Worm (Caenorhabditis elegans): ENCODE data around the gene dhs-15.

The dhs-15 gene

ce11 chrV:2730784-2731480, 38.7 kb downstream of the dhs-15 start, which contains the start of gene dod-3:
TSS of gene dod-3 (minus strand) at chrV:2731098.
- no peak for TF ChIP-seq aly-1 (tag; optimal IDR thresholded peaks at IDR 0.05)
- TF ChIP-seq sea-1 (GFP tag; conservative IDR thresholded peaks at IDR 0.05), result no peak
- TF ChIP-seq F13C5.2 (tag; optimal IDR thresholded peaks at IDR 0.05), result no peak
- TF ChIP-seq hnd-1 (tag; optimal IDR thresholded peaks at IDR 0.05), result no peak
- no peak for TF ChIP-seq tbx-37 (GFP tag; conservative IDR thresholded peaks at IDR 0.05)
- TF ChIP-seq tra-4 (tag; optimal IDR thresholded peaks at IDR 0.05), result no peak
- no peak for TF ChIP-seq ceh-13 (GFP tag; optimal IDR thresholded peaks at IDR 0.05)
- no peak for TF ChIP-seq B0310.2 (tag; optimal IDR thresholded peaks at IDR 0.05)
- TF ChIP-seq hmg-4 (GFP tag; optimal IDR thresholded peaks at IDR 0.05), result no peak
- TF ChIP-seq ets-7 (tag; optimal IDR thresholded peaks at IDR 0.05), result no peak
- no peak for TF ChIP-seq ceh-36 (tag; optimal IDR thresholded peaks at IDR 0.05)
- no peak for TF ChIP-seq hmbx-1 (tag; optimal IDR thresholded peaks at IDR 0.05)
- no peak for TF ChIP-seq pes-1 (GFP tag; IDR thresholded peaks at IDR 0.05)
- no peak for TF ChIP-seq scrt-1 (GFP tag; IDR thresholded peaks at IDR 0.05)
- TF ChIP-seq flt-1 (GFP tag; IDR thresholded peaks at IDR 0.05), result no peak
- TF ChIP-seq tbx-11 (GFP tag; IDR thresholded peaks at IDR 0.05), result no peak
- no peak for TF ChIP-seq ama-1 (optimal IDR thresholded peaks at IDR 0.05)

ce11 chrV:2728236-2728635, 41.4 kb downstream of the dhs-15 start, which contains the start of gene str-33:
TSS of gene str-33 (plus strand) at chrV:2728536.
- no peak for TF ChIP-seq hnd-1 (tag; optimal IDR thresholded peaks at IDR 0.05)
- TF ChIP-seq hmbx-1 (tag; optimal IDR thresholded peaks at IDR 0.05), result no peak
- TF ChIP-seq sea-1 (GFP tag; conservative IDR thresholded peaks at IDR 0.05), result no peak
- TF ChIP-seq flt-1 (GFP tag; IDR thresholded peaks at IDR 0.05), result no peak
- TF ChIP-seq pes-1 (GFP tag; IDR thresholded peaks at IDR 0.05), result no peak
- no peak for TF ChIP-seq tbx-37 (GFP tag; conservative IDR thresholded peaks at IDR 0.05)
- no peak for TF ChIP-seq ceh-36 (tag; optimal IDR thresholded peaks at IDR 0.05)
- TF ChIP-seq ets-7 (tag; optimal IDR thresholded peaks at IDR 0.05), result no peak
- TF ChIP-seq scrt-1 (GFP tag; IDR thresholded peaks at IDR 0.05), result no peak
- TF ChIP-seq B0310.2 (tag; optimal IDR thresholded peaks at IDR 0.05), result no peak

ce11 chrV:2727101-2727500, 42.6 kb downstream of the dhs-15 start, which contains the start of gene str-13:
TSS of gene str-13 (minus strand) at chrV:2727201.
- TF ChIP-seq F13C5.2 (tag; optimal IDR thresholded peaks at IDR 0.05) (no peak), tbx-37 (GFP tag; conservative IDR thresholded peaks at IDR 0.05) (no peak), ceh-13 (GFP tag; optimal IDR thresholded peaks at IDR 0.05) (no peak), flt-1 (GFP tag; IDR thresholded peaks at IDR 0.05) (no peak), ama-1 (optimal IDR thresholded peaks at IDR 0.05) (no peak), sea-1 (GFP tag; conservative IDR thresholded peaks at IDR 0.05) (no peak), hmbx-1 (tag; optimal IDR thresholded peaks at IDR 0.05) (no peak), pes-1 (GFP tag; IDR thresholded peaks at IDR 0.05) (no peak), tra-4 (tag; optimal IDR thresholded peaks at IDR 0.05) (no peak), ceh-36 (tag; optimal IDR thresholded peaks at IDR 0.05) (no peak), hmg-4 (GFP tag; optimal IDR thresholded peaks at IDR 0.05) (no peak), B0310.2 (tag; optimal IDR thresholded peaks at IDR 0.05) (no peak), scrt-1 (GFP tag; IDR thresholded peaks at IDR 0.05) (no peak), tbx-11 (GFP tag; IDR thresholded peaks at IDR 0.05) (no peak)

ce11 chrV:2725225-2725624, 44.4 kb downstream of the dhs-15 start, which contains the start of gene srg-59:
TSS of gene srg-59 (minus strand) at chrV:2725325.
- TF ChIP-seq flt-1 (GFP tag; IDR thresholded peaks at IDR 0.05) (no peak), hmbx-1 (tag; optimal IDR thresholded peaks at IDR 0.05) (no peak), tbx-11 (GFP tag; IDR thresholded peaks at IDR 0.05) (no peak), sea-1 (GFP tag; conservative IDR thresholded peaks at IDR 0.05) (no peak), tra-4 (tag; optimal IDR thresholded peaks at IDR 0.05) (no peak), tbx-37 (GFP tag; conservative IDR thresholded peaks at IDR 0.05) (no peak), hmg-4 (GFP tag; optimal IDR thresholded peaks at IDR 0.05) (no peak), ceh-13 (GFP tag; optimal IDR thresholded peaks at IDR 0.05) (no peak), aly-1 (tag; optimal IDR thresholded peaks at IDR 0.05) (no peak), ceh-36 (tag; optimal IDR thresholded peaks at IDR 0.05) (no peak), F13C5.2 (tag; optimal IDR thresholded peaks at IDR 0.05) (no peak), ama-1 (optimal IDR thresholded peaks at IDR 0.05) (no peak), pes-1 (GFP tag; IDR thresholded peaks at IDR 0.05) (no peak), B0310.2 (tag; optimal IDR thresholded peaks at IDR 0.05) (no peak), hnd-1 (tag; optimal IDR thresholded peaks at IDR 0.05) (no peak), ets-7 (tag; optimal IDR thresholded peaks at IDR 0.05) (no peak), scrt-1 (GFP tag; IDR thresholded peaks at IDR 0.05) (no peak)

ce11 chrV:2722555-2722954, 47.1 kb downstream of the dhs-15 start, which contains the start of gene srg-60:
TSS of gene srg-60 (minus strand) at chrV:2722655.
- TF ChIP-seq tbx-11 (GFP tag; IDR thresholded peaks at IDR 0.05), result no peak
- no peak for TF ChIP-seq ceh-13 (GFP tag; optimal IDR thresholded peaks at IDR 0.05)
- TF ChIP-seq hnd-1 (tag; optimal IDR thresholded peaks at IDR 0.05), result no peak

- TF ChIP-seq hmg-4 (GFP tag; optimal IDR thresholded peaks at IDR 0.05) (no peak), ama-1 (optimal IDR thresholded peaks at IDR 0.05) (no peak), tbx-37 (GFP tag; conservative IDR thresholded peaks at IDR 0.05) (no peak), pes-1 (GFP tag; IDR thresholded peaks at IDR 0.05) (no peak), hnd-1 (tag; optimal IDR thresholded peaks at IDR 0.05) (no peak), sea-1 (GFP tag; conservative IDR thresholded peaks at IDR 0.05) (no peak), B0310.2 (tag; optimal IDR thresholded peaks at IDR 0.05) (no peak), flt-1 (GFP tag; IDR thresholded peaks at IDR 0.05) (no peak), tbx-11 (GFP tag; IDR thresholded peaks at IDR 0.05) (no peak), F13C5.2 (tag; optimal IDR thresholded peaks at IDR 0.05) (no peak), scrt-1 (GFP tag; IDR thresholded peaks at IDR 0.05) (no peak), ets-7 (tag; optimal IDR thresholded peaks at IDR 0.05) (no peak), tra-4 (tag; optimal IDR thresholded peaks at IDR 0.05) (no peak), ceh-36 (tag; optimal IDR thresholded peaks at IDR 0.05) (no peak), aly-1 (tag; optimal IDR thresholded peaks at IDR 0.05) (no peak), ceh-13 (GFP tag; optimal IDR thresholded peaks at IDR 0.05) (no peak), hmbx-1 (tag; optimal IDR thresholded peaks at IDR 0.05) (no peak)
These were observed 48.9 kb downstream of the dhs-15 start, which contains the start of gene srt-27 for ce11 chrV:2720763-2721162. TSS of gene srt-27 (minus strand) at chrV:2720863.

ce11 chrV:2718688-2719185, 50.9 kb downstream of the dhs-15 start, which contains the start of gene srt-29:
TSS of gene srt-29 (minus strand) at chrV:2719135.
- TF ChIP-seq ceh-36 (tag; optimal IDR thresholded peaks at IDR 0.05) (no peak), flt-1 (GFP tag; IDR thresholded peaks at IDR 0.05) (no peak), ets-7 (tag; optimal IDR thresholded peaks at IDR 0.05) (no peak), hmbx-1 (tag; optimal IDR thresholded peaks at IDR 0.05) (no peak), hmg-4 (GFP tag; optimal IDR thresholded peaks at IDR 0.05) (no peak), hnd-1 (tag; optimal IDR thresholded peaks at IDR 0.05) (no peak), aly-1 (tag; optimal IDR thresholded peaks at IDR 0.05) (no peak), sea-1 (GFP tag; conservative IDR thresholded peaks at IDR 0.05) (no peak), pes-1 (GFP tag; IDR thresholded peaks at IDR 0.05) (no peak), tra-4 (tag; optimal IDR thresholded peaks at IDR 0.05) (no peak)

Measured in whole organism, early embryonic.